Worm (Caenorhabditis elegans): Measurements from ENCODE around the gene lin-38.
A peak's percentile ranks its signal among the peaks of the same experiment; 100 is the strongest.

Gene lin-38

DNA sequence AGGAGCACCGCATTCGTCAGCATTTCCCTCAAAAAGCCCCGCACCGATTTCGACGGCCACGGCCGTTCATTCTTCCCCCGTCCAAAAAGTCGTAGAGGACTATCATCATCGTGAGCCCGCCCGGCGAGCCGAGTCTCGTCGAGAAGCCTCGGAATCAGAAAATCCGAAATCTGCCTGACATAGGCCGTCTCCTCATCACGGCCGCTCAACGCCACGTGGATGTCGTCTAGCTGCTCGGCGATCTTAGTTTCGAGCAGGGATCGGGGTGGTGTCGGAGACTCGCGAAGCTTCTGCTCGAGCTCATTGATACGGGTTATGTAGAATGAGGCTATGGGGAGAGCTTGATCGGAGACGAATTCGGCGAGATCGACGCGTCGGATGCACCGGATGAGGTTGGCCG, 46.6 kb upstream of the lin-38 start:
- TF ChIP-seq mab-9 (GFP tag; IDR thresholded peaks at IDR 0.05) = no peak
- TF ChIP-seq ama-1 (optimal IDR thresholded peaks at IDR 0.05) = no peak
- no peak for TF ChIP-seq C34B4.2 (tag; optimal IDR thresholded peaks at IDR 0.05)
- TF ChIP-seq nhr-12 (tag; optimal IDR thresholded peaks at IDR 0.05) = no peak
- TF ChIP-seq Y116A8C.19 (tag; optimal IDR thresholded peaks at IDR 0.05; ENCODE audit: borderline replicate concordance) = no peak
- TF ChIP-seq unc-30 (tag; optimal IDR thresholded peaks at IDR 0.05) = no peak
- no peak for TF ChIP-seq lin-15B (tag; optimal IDR thresholded peaks at IDR 0.05)
- no peak for TF ChIP-seq nhr-71 (tag; optimal IDR thresholded peaks at IDR 0.05)
- TF ChIP-seq blmp-1 (tag; optimal IDR thresholded peaks at IDR 0.05) = no peak

DNA sequence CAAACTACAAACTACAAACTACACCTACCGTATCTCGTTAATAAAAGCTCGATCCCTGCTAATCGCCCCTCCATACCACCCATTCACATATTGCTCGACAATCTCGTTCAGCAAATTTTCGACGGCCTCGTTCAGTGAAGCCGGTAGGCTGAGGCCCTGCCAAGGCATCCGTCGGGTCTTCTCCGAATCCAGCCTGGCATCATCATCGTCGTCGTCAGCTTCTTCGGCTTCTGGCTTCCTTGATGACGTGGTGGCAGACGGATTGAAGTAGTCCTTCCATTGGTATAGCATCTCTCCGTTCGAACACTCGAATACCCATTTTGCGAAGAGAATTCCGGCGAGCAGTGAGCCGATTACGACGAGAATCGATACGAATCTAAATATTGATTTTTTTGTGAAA, 45.1 kb upstream of the lin-38 start:
- TF ChIP-seq mab-9 (GFP tag; IDR thresholded peaks at IDR 0.05) = no peak
- TF ChIP-seq fkh-10 (GFP tag; optimal IDR thresholded peaks at IDR 0.05) = no peak
- TF ChIP-seq tbx-2 (tag; optimal IDR thresholded peaks at IDR 0.05) = no peak
- TF ChIP-seq unc-98 (GFP tag; IDR thresholded peaks at IDR 0.05) = no peak
- TF ChIP-seq C16A3.4 (tag; optimal IDR thresholded peaks at IDR 0.05) = no peak
- no peak for TF ChIP-seq unc-86 (tag; optimal IDR thresholded peaks at IDR 0.05)
- TF ChIP-seq grh-1 (GFP tag; IDR thresholded peaks at IDR 0.05) = no peak
- no peak for TF ChIP-seq nhr-84 (tag; optimal IDR thresholded peaks at IDR 0.05)
- no peak for TF ChIP-seq xbp-1 (tag; optimal IDR thresholded peaks at IDR 0.05)
- TF ChIP-seq lin-39 (tag; optimal IDR thresholded peaks at IDR 0.05) = no peak
- TF ChIP-seq nhr-90 (tag; optimal IDR thresholded peaks at IDR 0.05; ENCODE audit: poor library complexity) = no peak
- TF ChIP-seq isw-1 (GFP tag; IDR thresholded peaks at IDR 0.05) = no peak

DNA sequence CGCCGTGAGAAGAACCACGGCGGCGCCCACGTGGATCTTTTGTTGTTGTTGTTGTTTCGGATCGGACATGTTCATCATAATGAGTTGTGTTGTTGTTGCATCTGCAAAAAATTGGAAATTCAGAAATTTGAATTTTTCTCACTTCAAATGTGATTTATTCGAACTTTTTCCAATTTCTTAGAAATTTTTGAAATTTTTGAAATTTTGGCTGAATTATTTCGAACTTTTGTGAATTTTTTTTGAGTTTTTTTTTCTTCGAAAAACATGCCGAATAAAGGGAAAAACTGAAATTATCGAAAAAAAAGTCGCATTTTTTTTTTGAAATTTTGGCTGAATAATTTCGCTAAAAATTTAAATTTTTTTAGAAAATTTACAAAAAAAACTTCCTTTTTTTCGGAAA, 44.6 kb upstream of the lin-38 start, which contains the start of gene snx-14:
Gene snx-14 (minus strand): TSS at position 101 of the 400 bp plus-strand sequence.
- TF ChIP-seq efl-3 (GFP tag; optimal IDR thresholded peaks at IDR 0.05) (no peak), C34B4.2 (tag; optimal IDR thresholded peaks at IDR 0.05) (no peak), elt-2 (tag; optimal IDR thresholded peaks at IDR 0.05) (no peak), mab-9 (GFP tag; IDR thresholded peaks at IDR 0.05) (no peak), tbx-2 (tag; optimal IDR thresholded peaks at IDR 0.05) (no peak), dpl-1 (GFP tag; optimal IDR thresholded peaks at IDR 0.05) (no peak), grh-1 (GFP tag; IDR thresholded peaks at IDR 0.05) (no peak), sptf-1 (tag; optimal IDR thresholded peaks at IDR 0.05) (no peak), unc-62 (GFP tag; optimal IDR thresholded peaks at IDR 0.05) (no peak), egl-13 (tag; optimal IDR thresholded peaks at IDR 0.05) (no peak), aly-2 (tag; optimal IDR thresholded peaks at IDR 0.05) (no peak), ets-5 (GFP tag; IDR thresholded peaks at IDR 0.05) (no peak), alr-1 (tag; optimal IDR thresholded peaks at IDR 0.05; ENCODE audit: borderline replicate concordance) (no peak), F16B12.6 (tag; optimal IDR thresholded peaks at IDR 0.05) (no peak)

DNA sequence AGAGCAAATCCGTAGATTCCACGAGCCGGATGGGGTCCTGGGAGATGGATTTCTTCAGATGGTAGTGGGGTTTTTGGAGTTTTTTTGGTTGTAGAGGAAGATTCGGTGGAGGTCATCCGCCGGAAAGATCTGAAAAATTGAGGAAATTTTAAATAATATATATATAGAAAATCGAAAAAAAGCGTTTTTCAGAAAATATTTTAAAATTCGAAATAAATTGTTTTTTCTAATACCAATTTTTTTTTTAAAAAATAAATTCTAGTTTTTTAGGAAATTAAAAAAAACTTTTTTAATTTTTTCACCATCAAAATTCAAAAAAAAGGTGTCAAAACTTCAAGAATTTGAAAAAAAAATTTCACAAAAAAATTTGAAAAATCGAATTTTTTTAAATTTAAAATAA, 34.8 kb upstream of the lin-38 start, which contains the start of the genes noa-1 and Y48E1B.17:
Gene noa-1 (minus strand): TSS at position 101 of the 400 bp plus-strand sequence.
Gene Y48E1B.17 (minus strand): TSS at position 129 of the 400 bp plus-strand sequence.
- TF ChIP-seq egl-13 (tag; optimal IDR thresholded peaks at IDR 0.05) (no peak), ets-5 (GFP tag; IDR thresholded peaks at IDR 0.05) (no peak), ces-1 (GFP tag; optimal IDR thresholded peaks at IDR 0.05) (no peak), efl-1 (optimal IDR thresholded peaks at IDR 0.05) (no peak), efl-1 (GFP tag; optimal IDR thresholded peaks at IDR 0.05 in 1 of 2) (peak in 1 of 2 experiments; percentile 53)

DNA sequence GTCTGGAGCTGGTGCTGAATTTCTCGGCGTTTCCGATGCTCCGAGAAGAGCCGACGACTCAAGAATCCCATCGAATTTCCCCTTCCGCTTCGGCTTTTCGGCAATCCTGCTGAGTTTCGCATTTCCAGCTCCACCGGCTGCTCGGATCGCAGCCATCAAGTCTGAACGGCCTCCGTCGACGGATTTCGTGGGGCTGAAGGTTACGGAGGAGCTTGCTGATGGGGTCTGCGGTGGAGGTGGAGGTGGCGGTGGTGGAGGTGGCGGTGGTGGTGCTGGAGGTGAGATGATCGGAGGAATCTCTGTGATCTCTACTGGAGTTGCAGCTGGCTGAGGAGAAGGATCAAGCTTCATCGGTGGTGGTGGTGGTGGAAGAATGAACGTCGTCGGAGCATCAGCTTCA, 32.7 kb upstream of the lin-38 start:
- TF ChIP-seq ceh-8 (GFP tag; optimal IDR thresholded peaks at IDR 0.05) (peak; percentile 21), pqm-1 (tag; optimal IDR thresholded peaks at IDR 0.05) (no peak)
